Worm (Caenorhabditis elegans) whole organism, early embryonic: ENCODE results near the gene zyg-11.

Experiments
- B0310.2 ChIP-seq: sonication (generic microtip); optimal IDR thresholded peaks from 2 replicates; lab custom pipeline; 2016; ENCODE audit warnings: mild to moderate bottlenecking, missing genetic modification characterization, missing compliant biosample characterization
- F13C5.2 ChIP-seq: sonication (generic microtip); optimal IDR thresholded peaks from 2 replicates; lab custom pipeline; 2017; ENCODE audit warnings: mild to moderate bottlenecking, missing genetic modification characterization, inconsistent platforms, missing compliant biosample characterization
- aly-1 ChIP-seq: sonication (generic microtip); optimal IDR thresholded peaks from 2 replicates; lab custom pipeline; 2016; ENCODE audit warnings: missing genetic modification characterization, missing compliant biosample characterization
- ama-1 ChIP-seq: fragments of 150-350 bp; optimal IDR thresholded peaks from 2 replicates; lab custom pipeline; 2014
- ceh-13 ChIP-seq: fragments of 200-800 bp; sonication (Bioruptor generic); optimal IDR thresholded peaks from 2 replicates; lab custom pipeline; 2018; ENCODE audit warnings: mild to moderate bottlenecking, missing genetic modification characterization, missing compliant biosample characterization
- ceh-36 ChIP-seq: sonication (generic microtip); optimal IDR thresholded peaks from 2 replicates; lab custom pipeline; 2016; ENCODE audit warnings: missing genetic modification characterization, inconsistent platforms, missing compliant biosample characterization
- ets-7 ChIP-seq: sonication (generic microtip); optimal IDR thresholded peaks from 2 replicates; lab custom pipeline; 2016; ENCODE audit warnings: missing genotype, missing genetic modification characterization, missing compliant biosample characterization
- flt-1 ChIP-seq: fragments of 200-800 bp; sonication (Bioruptor generic); IDR thresholded peaks from 2 replicates; pipeline ENCODE4 v1.3.6; 2022; ENCODE audit warnings: missing genetic modification characterization, missing compliant biosample characterization
- hmbx-1 ChIP-seq: sonication (generic microtip); optimal IDR thresholded peaks from 2 replicates; lab custom pipeline; 2016; ENCODE audit warnings: mild to moderate bottlenecking, missing genetic modification characterization, missing compliant biosample characterization
- hmg-4 ChIP-seq: fragments of 200-800 bp; sonication (Bioruptor generic); optimal IDR thresholded peaks from 2 replicates; lab custom pipeline; 2018; ENCODE audit warnings: mild to moderate bottlenecking, missing genetic modification characterization, missing compliant biosample characterization
- hnd-1 ChIP-seq: sonication (generic microtip); optimal IDR thresholded peaks from 2 replicates; lab custom pipeline; 2016; ENCODE audit warnings: missing genetic modification characterization, missing compliant biosample characterization
- pes-1 ChIP-seq: fragments of 200-800 bp; sonication (Bioruptor generic); IDR thresholded peaks from 2 replicates; pipeline ENCODE4 v1.3.6; 2022; ENCODE audit warnings: missing genetic modification reagents, missing genetic modification characterization, missing compliant biosample characterization
- scrt-1 ChIP-seq: fragments of 200-800 bp; sonication (Bioruptor generic); IDR thresholded peaks from 2 replicates; pipeline ENCODE4 v1.3.6; 2022; ENCODE audit warnings: missing genetic modification characterization, missing compliant biosample characterization
- sea-1 ChIP-seq: fragments of 200-800 bp; sonication (Bioruptor generic); conservative IDR thresholded peaks from 2 replicates; pipeline ENCODE4 v1.3.6; 2022; ENCODE audit warnings: missing genetic modification characterization, missing compliant biosample characterization
- tbx-11 ChIP-seq: fragments of 200-800 bp; sonication (Bioruptor generic); IDR thresholded peaks from 2 replicates; pipeline ENCODE4 v1.3.6; 2022; ENCODE audit warnings: missing genetic modification characterization, missing compliant biosample characterization
- tbx-37 ChIP-seq: fragments of 200-800 bp; sonication (Bioruptor generic); conservative IDR thresholded peaks from 2 replicates; pipeline ENCODE4 v1.3.6; 2022; ENCODE audit warnings: missing genetic modification reagents, missing genetic modification characterization, missing compliant biosample characterization
- tra-4 ChIP-seq: sonication (generic microtip); optimal IDR thresholded peaks from 2 replicates; lab custom pipeline; 2017; ENCODE audit warnings: missing genetic modification characterization, missing compliant biosample characterization

Gene zyg-11

DNA sequence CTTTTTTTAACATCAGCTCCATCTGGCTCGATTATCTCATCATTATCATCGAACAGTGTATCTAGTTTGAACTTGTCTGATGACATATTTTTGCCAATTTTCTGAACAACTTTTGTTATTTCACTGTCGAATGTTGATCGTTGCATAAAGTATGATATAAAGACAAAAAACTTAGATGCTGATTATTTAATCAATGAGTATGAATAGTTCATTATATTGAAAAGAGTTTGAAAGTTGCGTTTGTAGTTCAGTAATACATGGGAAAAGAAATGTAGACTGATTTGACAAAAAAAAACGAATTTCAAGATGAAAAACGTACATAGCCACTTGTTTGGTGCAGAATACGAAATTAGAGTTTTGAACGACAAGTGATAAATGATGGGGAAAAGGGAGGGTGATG, 5.0 kb downstream of the zyg-11 start, which contains the start of gene hda-2:
TSS of gene hda-2 (minus strand) at position 101 of the 400 bp plus-strand sequence.
- TF ChIP-seq tbx-11 (GFP tag; lab: Robert Waterston, UW) (no peak), B0310.2 (tag; lab: Kevin White, UChicago) (no peak), hmbx-1 (tag; lab: Kevin White, UChicago) (no peak), sea-1 (GFP tag; lab: Robert Waterston, UW) (no peak), tbx-37 (GFP tag; lab: Robert Waterston, UW) (no peak), flt-1 (no peak), ets-7 (no peak), ceh-13 (GFP tag; lab: Kevin White, UChicago) (no peak), ceh-36 (tag; lab: Kevin White, UChicago) (no peak), hnd-1 (no peak), hmg-4 (GFP tag; lab: Kevin White, UChicago) (no peak), ama-1 (lab: Kevin White, UChicago) (no peak)

DNA sequence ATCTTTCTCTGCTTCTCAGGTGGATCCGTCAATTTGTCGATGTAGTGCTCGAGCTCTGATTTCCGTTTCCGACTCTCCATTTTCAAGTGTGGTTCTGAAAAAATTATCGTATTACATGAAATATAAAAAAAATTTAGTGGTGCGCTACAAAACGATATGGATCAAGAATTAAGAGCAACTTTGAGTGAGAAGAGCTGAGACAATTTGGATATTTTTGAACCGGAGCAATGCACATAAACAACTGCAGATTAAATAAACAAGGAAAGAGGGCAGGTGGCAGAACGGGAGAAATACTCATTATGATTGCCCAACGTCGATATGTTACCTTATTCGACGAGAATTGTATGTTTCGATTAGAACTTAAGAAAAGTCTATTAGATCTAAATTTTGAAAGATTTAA, 10.2 kb downstream of the zyg-11 start, which contains the start of gene swsn-7:
TSS of gene swsn-7 (minus strand) at position 101 of the 400 bp plus-strand sequence.
- TF ChIP-seq hnd-1 (no peak), pes-1 (GFP tag; lab: Robert Waterston, UW) (no peak)

DNA sequence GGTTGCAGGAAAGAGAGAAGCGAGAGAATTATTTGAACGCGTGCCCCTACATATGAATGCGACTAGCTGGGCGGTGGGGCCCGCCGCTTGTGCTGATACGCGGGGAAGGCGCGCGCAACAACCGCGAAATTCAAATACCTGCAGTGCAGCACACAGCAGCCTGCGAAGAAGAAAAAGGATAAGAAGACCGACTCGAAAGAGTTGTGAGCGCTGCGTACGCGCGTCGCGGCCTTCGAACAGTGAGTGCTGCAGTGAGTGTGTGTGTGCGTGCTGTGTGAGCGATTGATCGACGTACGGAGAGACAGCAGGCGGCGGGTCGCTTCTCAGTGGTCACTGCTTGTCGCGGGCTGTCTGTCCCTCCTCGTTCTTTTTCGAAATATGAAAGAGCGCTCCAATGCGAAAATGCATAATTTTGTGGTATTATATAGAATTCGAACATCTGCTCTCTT, 10.8 kb downstream of the zyg-11 start:
- TF ChIP-seq sea-1 (GFP tag; lab: Robert Waterston, UW) (no peak; the same call in 1 of the 2 replicates), hmg-4 (GFP tag; lab: Kevin White, UChicago) (peak; percentile 95), ets-7 (peak; percentile 35), ama-1 (lab: Kevin White, UChicago) (no peak), ceh-36 (tag; lab: Kevin White, UChicago) (no peak), pes-1 (GFP tag; lab: Robert Waterston, UW) (peak; percentile 24; the same call in 1 of the 2 replicates), hnd-1 (no peak), F13C5.2 (tag; lab: Kevin White, UChicago) (peak; percentile 63), hmbx-1 (tag; lab: Kevin White, UChicago) (no peak), aly-1 (tag; lab: Kevin White, UChicago) (peak; percentile 80), tbx-11 (GFP tag; lab: Robert Waterston, UW) (no peak), tra-4 (tag; lab: Kevin White, UChicago) (no peak), scrt-1 (GFP tag; lab: Robert Waterston, UW) (peak; percentile 59; the same call in 1 of the 2 replicates), B0310.2 (tag; lab: Kevin White, UChicago) (peak; percentile 26), ceh-13 (GFP tag; lab: Kevin White, UChicago) (no peak), tbx-37 (GFP tag; lab: Robert Waterston, UW) (no peak), flt-1 (no peak)

DNA sequence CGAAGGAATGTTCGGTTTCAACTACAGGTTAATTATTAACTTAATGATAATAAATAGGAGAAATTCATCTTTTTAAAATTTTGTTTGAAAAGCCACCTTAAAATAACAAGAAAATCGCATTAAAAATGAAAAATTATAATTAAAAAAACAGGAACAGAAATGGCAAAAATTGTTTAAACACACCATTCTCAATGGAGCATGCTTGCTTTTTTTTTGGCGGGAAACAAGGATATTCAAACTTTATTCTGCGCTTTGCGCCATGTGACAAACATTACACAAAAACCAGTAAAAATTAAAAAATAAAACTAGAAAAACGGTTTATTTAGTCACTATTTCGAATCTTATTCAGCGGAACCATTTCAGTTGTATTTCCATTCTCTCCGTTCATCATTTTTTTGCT, 11.2 kb downstream of the zyg-11 start:
- no peak for TF ChIP-seq tra-4 (tag; lab: Kevin White, UChicago)
- TF ChIP-seq B0310.2 (tag; lab: Kevin White, UChicago), result no peak
- TF ChIP-seq hnd-1, result no peak
- no peak for TF ChIP-seq ets-7
- TF ChIP-seq tbx-11 (GFP tag; lab: Robert Waterston, UW), result no peak
- TF ChIP-seq sea-1 (GFP tag; lab: Robert Waterston, UW), result no peak
- no peak for TF ChIP-seq F13C5.2 (tag; lab: Kevin White, UChicago)
- TF ChIP-seq ama-1 (lab: Kevin White, UChicago), result no peak
- TF ChIP-seq tbx-37 (GFP tag; lab: Robert Waterston, UW), result no peak
- no peak for TF ChIP-seq flt-1
- no peak for TF ChIP-seq scrt-1 (GFP tag; lab: Robert Waterston, UW)
- no peak for TF ChIP-seq aly-1 (tag; lab: Kevin White, UChicago)
- no peak for TF ChIP-seq pes-1 (GFP tag; lab: Robert Waterston, UW)
- no peak for TF ChIP-seq ceh-36 (tag; lab: Kevin White, UChicago)
- TF ChIP-seq ceh-13 (GFP tag; lab: Kevin White, UChicago), result no peak
- TF ChIP-seq hmbx-1 (tag; lab: Kevin White, UChicago), result no peak
- no peak for TF ChIP-seq hmg-4 (GFP tag; lab: Kevin White, UChicago)

DNA sequence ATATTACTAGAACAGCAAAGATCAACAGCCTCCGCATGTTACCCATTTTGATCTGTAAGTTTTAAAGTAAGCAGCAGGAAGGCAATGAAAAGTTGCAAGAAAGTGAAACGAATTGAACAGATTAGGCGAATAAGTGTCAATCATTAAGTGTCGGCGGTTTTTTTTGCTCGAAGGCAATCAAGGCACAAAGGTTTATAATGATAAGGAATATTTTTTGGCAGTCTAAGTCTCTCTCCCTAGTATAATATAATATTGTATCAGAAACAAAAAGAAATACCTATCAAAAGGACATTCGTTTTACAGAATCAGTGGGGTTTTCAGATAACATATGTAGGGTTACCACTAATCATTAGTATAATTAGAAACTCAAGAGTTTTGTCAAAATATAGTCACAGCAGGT, 15.2 kb downstream of the zyg-11 start, which contains the start of gene nrf-6:
TSS of gene nrf-6 (minus strand) at position 52 of the 400 bp plus-strand sequence.
- TF ChIP-seq tra-4 (tag; lab: Kevin White, UChicago) (no peak), F13C5.2 (tag; lab: Kevin White, UChicago) (no peak), aly-1 (tag; lab: Kevin White, UChicago) (no peak), scrt-1 (GFP tag; lab: Robert Waterston, UW) (no peak), tbx-37 (GFP tag; lab: Robert Waterston, UW) (no peak), ceh-36 (tag; lab: Kevin White, UChicago) (no peak), ama-1 (lab: Kevin White, UChicago) (no peak), ceh-13 (GFP tag; lab: Kevin White, UChicago) (no peak), hmg-4 (GFP tag; lab: Kevin White, UChicago) (no peak), B0310.2 (tag; lab: Kevin White, UChicago) (no peak), tbx-11 (GFP tag; lab: Robert Waterston, UW) (no peak), sea-1 (GFP tag; lab: Robert Waterston, UW) (no peak), flt-1 (no peak), hmbx-1 (tag; lab: Kevin White, UChicago) (no peak)

DNA sequence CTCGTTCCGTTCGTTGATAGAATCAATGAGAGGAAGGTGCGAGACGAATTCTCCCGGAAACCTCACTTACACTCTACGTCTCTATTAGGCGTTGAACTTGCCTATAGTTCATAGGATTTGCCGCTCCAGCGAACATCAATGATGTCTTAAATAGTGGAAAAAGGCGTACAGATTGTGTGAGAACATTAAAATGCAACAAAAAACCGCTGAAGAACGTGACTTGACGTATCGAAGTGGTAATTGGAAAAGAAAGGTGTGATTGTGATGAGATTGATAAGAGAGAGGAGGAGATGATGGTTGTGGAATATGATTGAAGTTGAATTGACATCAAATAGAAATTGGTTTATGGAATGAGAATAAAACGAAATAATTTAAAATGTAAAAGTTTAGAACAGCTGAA, 16.5 kb downstream of the zyg-11 start:
- no peak for TF ChIP-seq tbx-37 (GFP tag; lab: Robert Waterston, UW)
- no peak for TF ChIP-seq B0310.2 (tag; lab: Kevin White, UChicago)
- TF ChIP-seq ceh-13 (GFP tag; lab: Kevin White, UChicago), result no peak
- TF ChIP-seq F13C5.2 (tag; lab: Kevin White, UChicago), result no peak
- no peak for TF ChIP-seq hmg-4 (GFP tag; lab: Kevin White, UChicago)
- TF ChIP-seq ets-7, result no peak
- TF ChIP-seq tbx-11 (GFP tag; lab: Robert Waterston, UW), result no peak
- no peak for TF ChIP-seq sea-1 (GFP tag; lab: Robert Waterston, UW)
- TF ChIP-seq ceh-36 (tag; lab: Kevin White, UChicago), result no peak
- TF ChIP-seq pes-1 (GFP tag; lab: Robert Waterston, UW), result no peak
- no peak for TF ChIP-seq flt-1
- no peak for TF ChIP-seq hnd-1
- no peak for TF ChIP-seq scrt-1 (GFP tag; lab: Robert Waterston, UW)
- TF ChIP-seq aly-1 (tag; lab: Kevin White, UChicago), result no peak
- no peak for TF ChIP-seq hmbx-1 (tag; lab: Kevin White, UChicago)
- no peak for TF ChIP-seq tra-4 (tag; lab: Kevin White, UChicago)
